Worm (Caenorhabditis elegans) whole organism, L1 larva: Measurements from ENCODE around the gene lact-5.

Experiments used
- C16A3.4 ChIP-seq: fragments of 150-350 bp; optimal IDR thresholded peaks from 2 replicates; lab custom pipeline; 2014; ENCODE audit warnings: missing biosample characterization, missing genetic modification characterization
- F16B12.6 ChIP-seq: fragments of 150-350 bp; optimal IDR thresholded peaks from 2 replicates; lab custom pipeline; 2014; ENCODE audit warnings: missing biosample characterization, missing genetic modification characterization
- Y116A8C.19 ChIP-seq: sonication (generic microtip); optimal IDR thresholded peaks from 2 replicates; lab custom pipeline; 2016; ENCODE audit warnings: missing compliant biosample characterization, missing genetic modification characterization, borderline replicate concordance
- aha-1 ChIP-seq: fragments of 150-350 bp; optimal IDR thresholded peaks from 2 replicates; lab custom pipeline; 2014; ENCODE audit warnings: missing biosample characterization, missing genetic modification characterization
- alr-1 ChIP-seq: fragments of 200-800 bp; sonication (Bioruptor generic); optimal IDR thresholded peaks from 2 replicates; lab custom pipeline; 2018; ENCODE audit warnings: borderline replicate concordance, mild to moderate bottlenecking, missing genetic modification characterization, missing compliant biosample characterization
- aly-2 ChIP-seq: fragments of 150-350 bp; optimal IDR thresholded peaks from 2 replicates; lab custom pipeline; 2014; ENCODE audit warnings: missing biosample characterization, missing genetic modification characterization
- blmp-1 ChIP-seq: fragments of 150-350 bp; optimal IDR thresholded peaks from 2 replicates; lab custom pipeline; 2014; ENCODE audit warnings: missing biosample characterization, missing genetic modification characterization
- ceh-88 ChIP-seq: fragments of 200-800 bp; sonication (Bioruptor generic); IDR thresholded peaks from 2 replicates; pipeline ENCODE4 v1.3.6; 2022; ENCODE audit warnings: missing genetic modification characterization, missing compliant biosample characterization
- ceh-90 ChIP-seq: sonication (generic microtip); optimal IDR thresholded peaks from 2 replicates; lab custom pipeline; 2016; ENCODE audit warnings: missing genetic modification characterization, missing compliant biosample characterization
- ces-1 ChIP-seq: fragments of 150-350 bp; optimal IDR thresholded peaks from 2 replicates; lab custom pipeline; 2014; ENCODE audit warnings: missing biosample characterization, missing genetic modification reagents, missing genetic modification characterization
- efl-1 ChIP-seq, 4 experiments: fragments of 150-350 bp; optimal IDR thresholded peaks in 3 of 4; peaks in 1 of 4; 1 replicate in 1 of 4; 2 replicates in 3 of 4; lab custom pipeline; 2014; ENCODE audit warnings: missing biosample characterization in 2 of 4, missing genetic modification characterization in 2 of 4, missing genetic modification reagents in 2 of 4
- efl-3 ChIP-seq: fragments of 200-800 bp; sonication (Bioruptor generic); optimal IDR thresholded peaks from 2 replicates; lab custom pipeline; 2018; ENCODE audit warnings: mild to moderate bottlenecking, missing genetic modification characterization, missing compliant biosample characterization
- egl-13 ChIP-seq: sonication (generic microtip); optimal IDR thresholded peaks from 2 replicates; lab custom pipeline; 2016; ENCODE audit warnings: missing genotype, missing genetic modification reagents, missing genetic modification characterization, missing compliant biosample characterization
- egl-27 ChIP-seq, 2 experiments: fragments of 150-350 bp in 1 of 2; sonication (generic microtip); optimal IDR thresholded peaks; 3 replicates each; lab custom pipeline; 2017 to 2018; ENCODE audit warnings: missing biosample characterization in 2 of 2, missing genetic modification characterization in 2 of 2, missing genetic modification reagents in 2 of 2
- elt-2 ChIP-seq: sonication (generic microtip); optimal IDR thresholded peaks from 2 replicates; lab custom pipeline; 2016; ENCODE audit warnings: missing genetic modification characterization, mild to moderate bottlenecking, inconsistent platforms, missing compliant biosample characterization, missing genetic modification reagents
- elt-3 ChIP-seq, 6 experiments: fragments of 150-350 bp in 1 of 6; sonication (generic microtip); optimal IDR thresholded peaks; 2 replicates each; lab custom pipeline; 2017 to 2018; ENCODE audit warnings: missing biosample characterization in 6 of 6, missing genetic modification characterization in 6 of 6, inconsistent platforms in 1 of 6
- fkh-10 ChIP-seq: sonication (generic microtip); optimal IDR thresholded peaks from 2 replicates; lab custom pipeline; 2017; ENCODE audit warnings: missing biosample characterization, missing genetic modification reagents, missing genetic modification characterization
- fkh-4 ChIP-seq: sonication (generic microtip); optimal IDR thresholded peaks from 2 replicates; lab custom pipeline; 2016; ENCODE audit warnings: missing compliant biosample characterization, missing genetic modification characterization, borderline replicate concordance
- fos-1 ChIP-seq: fragments of 150-350 bp; optimal IDR thresholded peaks from 2 replicates; lab custom pipeline; 2014; ENCODE audit warnings: missing biosample characterization, missing genetic modification characterization
- hlh-4 ChIP-seq: sonication (generic microtip); optimal IDR thresholded peaks from 2 replicates; lab custom pipeline; 2016; ENCODE audit warnings: mild to moderate bottlenecking, missing genetic modification characterization, missing compliant biosample characterization
- irx-1 ChIP-seq: sonication (generic microtip); optimal IDR thresholded peaks from 2 replicates; lab custom pipeline; 2016; ENCODE audit warnings: missing genetic modification characterization, missing compliant biosample characterization
- lin-13 ChIP-seq: fragments of 150-350 bp; optimal IDR thresholded peaks from 2 replicates; lab custom pipeline; 2014; ENCODE audit warnings: missing biosample characterization, missing genetic modification reagents, missing genetic modification characterization
- lin-14 ChIP-seq: fragments of 200-800 bp; sonication (Bioruptor generic); optimal IDR thresholded peaks from 2 replicates; lab custom pipeline; 2018; ENCODE audit warnings: mild to moderate bottlenecking, missing genetic modification characterization, moderate library complexity, missing compliant biosample characterization
- lin-35 ChIP-seq, 2 experiments: fragments of 150-350 bp; optimal IDR thresholded peaks; 2 replicates each; lab custom pipeline; 2014; ENCODE audit warnings: missing biosample characterization in 2 of 2, missing genetic modification characterization in 2 of 2, missing genetic modification reagents in 2 of 2
- lir-3 ChIP-seq: sonication (generic microtip); optimal IDR thresholded peaks from 2 replicates; lab custom pipeline; 2016; ENCODE audit warnings: mild to moderate bottlenecking, missing genetic modification characterization, moderate library complexity, missing compliant biosample characterization; ENCODE audit not compliant: poor library complexity
- lsy-2 ChIP-seq, 2 experiments: fragments of 150-350 bp; optimal IDR thresholded peaks; 2 replicates each; lab custom pipeline; 2014; ENCODE audit warnings: missing biosample characterization in 2 of 2, missing genetic modification characterization in 2 of 2
- mdl-1 ChIP-seq, 2 experiments: fragments of 150-350 bp; optimal IDR thresholded peaks; 2 replicates each; lab custom pipeline; 2014 to 2017; ENCODE audit warnings: missing biosample characterization in 2 of 2, missing genetic modification characterization in 2 of 2, inconsistent platforms in 1 of 2
- mef-2 ChIP-seq: fragments of 150-350 bp; optimal IDR thresholded peaks from 2 replicates; lab custom pipeline; 2014; ENCODE audit warnings: missing biosample characterization, missing genetic modification characterization
- nhr-20 ChIP-seq: sonication (generic microtip); optimal IDR thresholded peaks from 2 replicates; lab custom pipeline; 2016; ENCODE audit warnings: mild to moderate bottlenecking, missing genetic modification characterization, missing compliant biosample characterization
- nhr-28 ChIP-seq: fragments of 150-350 bp; optimal IDR thresholded peaks from 2 replicates; lab custom pipeline; 2014; ENCODE audit warnings: missing biosample characterization, missing genetic modification characterization
- nhr-47 ChIP-seq: sonication (generic microtip); optimal IDR thresholded peaks from 2 replicates; lab custom pipeline; 2016; ENCODE audit warnings: mild to moderate bottlenecking, missing genetic modification characterization, moderate library complexity, missing compliant biosample characterization
- nhr-76 ChIP-seq: sonication (generic microtip); optimal IDR thresholded peaks from 2 replicates; lab custom pipeline; 2017; ENCODE audit warnings: missing biosample characterization, missing genetic modification characterization
- nhr-84 ChIP-seq: sonication (generic microtip); optimal IDR thresholded peaks from 2 replicates; lab custom pipeline; 2017; ENCODE audit warnings: missing biosample characterization, missing genetic modification characterization
- nhr-85 ChIP-seq: sonication (generic microtip); peaks from one replicate; lab custom pipeline; 2016; ENCODE audit warnings: missing genetic modification characterization, inconsistent platforms, missing compliant biosample characterization
- nhr-90 ChIP-seq: sonication (generic microtip); optimal IDR thresholded peaks from 2 replicates; lab custom pipeline; 2016; ENCODE audit warnings: mild to moderate bottlenecking, missing genetic modification characterization, missing compliant biosample characterization; ENCODE audit not compliant: poor library complexity
- pag-3 ChIP-seq: sonication (generic microtip); optimal IDR thresholded peaks from 2 replicates; lab custom pipeline; 2017; ENCODE audit warnings: missing genetic modification characterization, mild to moderate bottlenecking, missing compliant biosample characterization, antibody characterized with exemption, borderline replicate concordance; ENCODE audit not compliant: insufficient read depth
- rnt-1 ChIP-seq: sonication (generic microtip); optimal IDR thresholded peaks from 2 replicates; lab custom pipeline; 2016; ENCODE audit warnings: mild to moderate bottlenecking, missing genetic modification characterization, moderate library complexity, missing compliant biosample characterization
- skn-1 ChIP-seq: fragments of 150-350 bp; optimal IDR thresholded peaks from 2 replicates; lab custom pipeline; 2014; ENCODE audit warnings: missing biosample characterization, missing genetic modification characterization
- snpc-4 ChIP-seq: fragments of 150-350 bp; optimal IDR thresholded peaks from 2 replicates; lab custom pipeline; 2014; ENCODE audit warnings: missing biosample characterization, missing genetic modification characterization
- snu-23 ChIP-seq: sonication (generic microtip); optimal IDR thresholded peaks from 2 replicates; lab custom pipeline; 2016; ENCODE audit warnings: missing genetic modification characterization, missing compliant biosample characterization
- sup-37 ChIP-seq: fragments of 200-800 bp; sonication (Bioruptor generic); optimal IDR thresholded peaks from 2 replicates; lab custom pipeline; 2018; ENCODE audit warnings: mild to moderate bottlenecking, missing genetic modification characterization, missing compliant biosample characterization
- tlp-1 ChIP-seq: fragments of 150-350 bp; optimal IDR thresholded peaks from 2 replicates; lab custom pipeline; 2014; ENCODE audit warnings: missing biosample characterization, missing genetic modification characterization
- unc-86 ChIP-seq: sonication (generic microtip); optimal IDR thresholded peaks from 2 replicates; lab custom pipeline; 2016; ENCODE audit warnings: missing genetic modification characterization, missing compliant biosample characterization
- unc-98 ChIP-seq: fragments of 200-800 bp; sonication (Bioruptor generic); IDR thresholded peaks from 2 replicates; pipeline ENCODE4 v1.3.6; 2022; ENCODE audit warnings: missing genetic modification characterization, missing compliant biosample characterization
- xbp-1 ChIP-seq: sonication (generic microtip); optimal IDR thresholded peaks from 2 replicates; lab custom pipeline; 2016; ENCODE audit warnings: missing genetic modification characterization, missing compliant biosample characterization
- zag-1 ChIP-seq: fragments of 150-350 bp; optimal IDR thresholded peaks from 2 replicates; lab custom pipeline; 2014; ENCODE audit warnings: missing biosample characterization, missing genetic modification characterization
- zip-4 ChIP-seq: fragments of 200-800 bp; sonication (Bioruptor generic); optimal IDR thresholded peaks from 2 replicates; lab custom pipeline; 2018; ENCODE audit warnings: mild to moderate bottlenecking, missing genetic modification characterization, moderate library complexity, missing compliant biosample characterization
- ztf-11 ChIP-seq, 2 experiments: sonication (generic microtip); optimal IDR thresholded peaks; 2 replicates each; lab custom pipeline; 2016 to 2017; ENCODE audit warnings: missing genetic modification characterization in 2 of 2, missing biosample characterization in 1 of 2, missing compliant biosample characterization in 1 of 2
- ztf-4 ChIP-seq: fragments of 150-350 bp; optimal IDR thresholded peaks from 2 replicates; lab custom pipeline; 2014; ENCODE audit warnings: missing biosample characterization, missing genetic modification characterization

The lact-5 gene

DNA sequence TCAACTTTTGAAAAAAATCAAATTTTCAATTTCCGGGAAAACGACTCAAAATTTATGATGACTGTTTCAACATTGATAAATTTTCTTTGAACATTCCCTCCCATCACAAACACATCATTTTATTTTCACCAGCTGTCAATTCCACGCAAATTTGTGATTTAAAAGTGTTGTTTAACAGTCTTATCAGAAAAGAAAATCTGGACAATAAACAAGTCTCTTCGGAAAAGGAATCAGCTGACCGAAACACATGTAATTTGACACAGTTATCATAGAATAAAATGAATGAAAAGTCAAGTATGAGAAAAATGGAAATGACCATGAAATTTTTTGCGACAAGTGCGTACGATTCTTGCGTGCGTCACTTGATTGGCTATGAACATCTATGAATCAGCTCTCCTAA is 52.4 kb downstream of the lact-5 start (continued):
- no peak for TF ChIP-seq egl-13 (tag; lab: Kevin White, UChicago)
- no peak for TF ChIP-seq ces-1 (GFP tag; lab: Kevin White, UChicago)
- TF ChIP-seq unc-98 (GFP tag; lab: Robert Waterston, UW), result no peak
- no peak for TF ChIP-seq lin-13 (GFP tag; lab: Kevin White, UChicago)
- TF ChIP-seq nhr-20 (tag; lab: Kevin White, UChicago), result peak; percentile 39
- TF ChIP-seq elt-2 (tag; lab: Kevin White, UChicago), result peak; percentile 91
- no peak for TF ChIP-seq ztf-4 (tag; lab: Kevin White, UChicago)
- TF ChIP-seq nhr-28 (tag; lab: Kevin White, UChicago), result no peak
- no peak for TF ChIP-seq mdl-1 (tag; optimal IDR thresholded peaks at IDR 0.05; lab: Kevin White, UChicago)
- no peak for TF ChIP-seq zag-1 (tag; lab: Kevin White, UChicago)
- TF ChIP-seq lsy-2 (tag; optimal IDR thresholded peaks at IDR 0.05; lab: Kevin White, UChicago), result no peak
- TF ChIP-seq sup-37 (GFP tag; lab: Kevin White, UChicago), result no peak
- TF ChIP-seq nhr-85, result peak; percentile 75
- TF ChIP-seq lin-14 (GFP tag; lab: Kevin White, UChicago), result peak; percentile 30
- TF ChIP-seq snpc-4, result no peak
- no peak for TF ChIP-seq hlh-4 (tag; lab: Kevin White, UChicago)
- no peak for TF ChIP-seq alr-1 (tag; lab: Kevin White, UChicago)
- no peak for TF ChIP-seq snu-23
- TF ChIP-seq efl-1 (optimal IDR thresholded peaks at IDR 0.05; lab: Kevin White, UChicago), result no peak
- peak in 1 of 2 experiments; percentile 73 for TF ChIP-seq efl-1 (GFP tag; optimal IDR thresholded peaks at IDR 0.05 in 1 of 2; lab: Kevin White, UChicago)
- no peak for TF ChIP-seq aly-2 (tag; lab: Kevin White, UChicago)
- no peak for TF ChIP-seq egl-27 (tag; optimal IDR thresholded peaks at IDR 0.05; lab: Kevin White, UChicago)
- TF ChIP-seq nhr-84 (tag; lab: Kevin White, UChicago), result no peak
- no peak for TF ChIP-seq lir-3
- no peak for TF ChIP-seq F16B12.6 (tag; lab: Kevin White, UChicago)
- TF ChIP-seq pag-3, result no peak
- TF ChIP-seq ceh-90 (tag; lab: Kevin White, UChicago), result no peak
- no peak for TF ChIP-seq aha-1 (tag; lab: Kevin White, UChicago)
- no peak for TF ChIP-seq rnt-1 (tag; lab: Kevin White, UChicago)
- TF ChIP-seq ztf-11 (tag; optimal IDR thresholded peaks at IDR 0.05; lab: Kevin White, UChicago), result no peak
- peak; percentile 4 for TF ChIP-seq nhr-90 (tag; lab: Kevin White, UChicago)
- no peak for TF ChIP-seq Y116A8C.19 (tag; lab: Kevin White, UChicago)
- no peak for TF ChIP-seq skn-1
- TF ChIP-seq lin-35 (GFP tag; optimal IDR thresholded peaks at IDR 0.05; lab: Kevin White, UChicago), result peak in 1 of 2 experiments; percentile 42
- no peak for TF ChIP-seq efl-3 (GFP tag; lab: Kevin White, UChicago)
- TF ChIP-seq tlp-1 (tag; lab: Kevin White, UChicago), result no peak
- no peak for TF ChIP-seq fkh-4 (tag; lab: Kevin White, UChicago)
- no peak for TF ChIP-seq nhr-47 (tag; lab: Kevin White, UChicago)
- TF ChIP-seq xbp-1 (tag; lab: Kevin White, UChicago), result no peak
- TF ChIP-seq ceh-88 (GFP tag; lab: Robert Waterston, UW), result no peak
- TF ChIP-seq blmp-1 (tag; lab: Kevin White, UChicago), result peak; percentile 84
- TF ChIP-seq fkh-10 (GFP tag; lab: Kevin White, UChicago), result no peak
- TF ChIP-seq elt-3 (tag; optimal IDR thresholded peaks at IDR 0.05; lab: Kevin White, UChicago), result peak in 1 of 6 experiments; percentile 84
- no peak for TF ChIP-seq zip-4 (GFP tag; lab: Kevin White, UChicago)
- no peak for TF ChIP-seq mef-2
- TF ChIP-seq nhr-76 (tag; lab: Kevin White, UChicago), result no peak
- TF ChIP-seq C16A3.4 (tag; lab: Kevin White, UChicago), result peak; percentile 30
- TF ChIP-seq irx-1 (tag; lab: Kevin White, UChicago), result no peak
- TF ChIP-seq fos-1 (tag; lab: Kevin White, UChicago), result no peak
- no peak for TF ChIP-seq unc-86
